Fruit fly (Drosophila melanogaster) whole organism, prepupa: ENCODE measurements around the gene Sxl.
A peak's percentile ranks its signal among the peaks of the same experiment; 100 is the strongest.

Experiments
- CG10631 ChIP-seq: fragments of 200-800 bp; sonication (Bioruptor generic); optimal IDR thresholded peaks from 2 replicates; lab custom pipeline; 2016; ENCODE audit warnings: missing biosample characterization, missing genetic modification characterization
- CG10669 ChIP-seq: fragments of 200-800 bp; sonication (Bioruptor generic); optimal IDR thresholded peaks from 3 replicates; lab custom pipeline; 2018; ENCODE audit warnings: missing biosample characterization, mild to moderate bottlenecking, missing genetic modification characterization, moderate library complexity
- CG11902 ChIP-seq: fragments of 200-800 bp; sonication (Bioruptor generic); optimal IDR thresholded peaks from 3 replicates; lab custom pipeline; 2016; ENCODE audit warnings: missing biosample characterization, missing genetic modification characterization
- CG1621 ChIP-seq: fragments of 200-800 bp; sonication (Bioruptor generic); optimal IDR thresholded peaks from 3 replicates; lab custom pipeline; 2018; ENCODE audit warnings: missing biosample characterization, mild to moderate bottlenecking, missing genetic modification characterization
- CG16779 ChIP-seq: fragments of 200-800 bp; sonication (Bioruptor generic); optimal IDR thresholded peaks from 3 replicates; lab custom pipeline; 2017; ENCODE audit warnings: missing biosample characterization, mild to moderate bottlenecking, missing genetic modification characterization
- CG3032 ChIP-seq: fragments of 200-800 bp; optimal IDR thresholded peaks from 2 replicates; lab custom pipeline; 2019; ENCODE audit warnings: missing biosample characterization, mild to moderate bottlenecking, missing genetic modification characterization, moderate library complexity
- CG31627 ChIP-seq: fragments of 200-800 bp; sonication (Bioruptor generic); optimal IDR thresholded peaks from 3 replicates; lab custom pipeline; 2016; ENCODE audit warnings: missing biosample characterization, missing genetic modification characterization
- CG32006 ChIP-seq: fragments of 200-800 bp; sonication (Bioruptor generic); optimal IDR thresholded peaks from 3 replicates; lab custom pipeline; 2017; ENCODE audit warnings: missing biosample characterization, mild to moderate bottlenecking, missing genetic modification characterization
- CG4318 ChIP-seq: fragments of 200-800 bp; sonication (Bioruptor generic); optimal IDR thresholded peaks from 3 replicates; lab custom pipeline; 2017; ENCODE audit warnings: missing biosample characterization, mild to moderate bottlenecking, missing genetic modification characterization
- CG6163 ChIP-seq: fragments of 200-800 bp; sonication (Bioruptor generic); IDR thresholded peaks from 3 replicates; pipeline ENCODE4 v1.3.6; 2022; ENCODE audit warnings: missing biosample characterization, missing genetic modification characterization
- CG6792 ChIP-seq: fragments of 200-800 bp; sonication (Bioruptor generic); optimal IDR thresholded peaks from 3 replicates; lab custom pipeline; 2016; ENCODE audit warnings: missing biosample characterization, missing genetic modification characterization
- CG6808 ChIP-seq: fragments of 200-800 bp; sonication (Bioruptor generic); optimal IDR thresholded peaks from 3 replicates; lab custom pipeline; 2017; ENCODE audit warnings: missing biosample characterization, missing genetic modification characterization, mild to moderate bottlenecking, moderate library complexity, missing genetic modification reagents
- CG6854 ChIP-seq: fragments of 200-800 bp; sonication (Bioruptor generic); optimal IDR thresholded peaks from 2 replicates; lab custom pipeline; 2017; ENCODE audit warnings: missing biosample characterization, mild to moderate bottlenecking, missing genetic modification characterization
- CG7368 ChIP-seq: fragments of 200-800 bp; sonication (Bioruptor generic); optimal IDR thresholded peaks from 3 replicates; lab custom pipeline; 2016; ENCODE audit warnings: missing biosample characterization, missing genetic modification characterization
- CG8319 ChIP-seq: fragments of 200-800 bp; sonication (Bioruptor generic); optimal IDR thresholded peaks from 3 replicates; lab custom pipeline; 2016; ENCODE audit warnings: missing biosample characterization, missing genetic modification characterization
- CG8632 ChIP-seq: fragments of 200-800 bp; sonication (Bioruptor generic); optimal IDR thresholded peaks from 3 replicates; lab custom pipeline; 2016; ENCODE audit warnings: missing biosample characterization, missing genetic modification characterization
- Eip75B ChIP-seq: fragments of 200-800 bp; sonication (Bioruptor generic); optimal IDR thresholded peaks from 3 replicates; lab custom pipeline; 2016; ENCODE audit warnings: missing biosample characterization, missing genetic modification characterization
- Eip78C ChIP-seq: fragments of 200-800 bp; sonication (Bioruptor generic); peaks from one replicate; lab custom pipeline; 2016; ENCODE audit warnings: missing biosample characterization, missing genetic modification characterization
- Eip93F ChIP-seq: fragments of 200-800 bp; sonication (Bioruptor generic); optimal IDR thresholded peaks from 2 replicates; lab custom pipeline; 2016; ENCODE audit warnings: missing biosample characterization, mild to moderate bottlenecking, missing genetic modification characterization
- Ets96B ChIP-seq: fragments of 200-800 bp; optimal IDR thresholded peaks from 2 replicates; lab custom pipeline; 2019; ENCODE audit warnings: missing biosample characterization, mild to moderate bottlenecking, missing genetic modification characterization, moderate library complexity
- Gug ChIP-seq: fragments of 200-800 bp; sonication (Bioruptor generic); IDR thresholded peaks from 2 replicates; pipeline ENCODE4 v1.3.6; 2022; ENCODE audit warnings: missing biosample characterization, missing genetic modification characterization
- Hr39 ChIP-seq: fragments of 200-800 bp; sonication (Bioruptor generic); optimal IDR thresholded peaks from 2 replicates; lab custom pipeline; 2016; ENCODE audit warnings: missing biosample characterization, missing genetic modification characterization
- Hr4 ChIP-seq: fragments of 200-800 bp; sonication (Bioruptor generic); optimal IDR thresholded peaks from 3 replicates; lab custom pipeline; 2016; ENCODE audit warnings: missing biosample characterization, missing genetic modification characterization
- Lpt ChIP-seq: fragments of 200-800 bp; sonication (Bioruptor generic); optimal IDR thresholded peaks from 3 replicates; lab custom pipeline; 2016; ENCODE audit warnings: missing biosample characterization, missing genetic modification characterization
- Met ChIP-seq: fragments of 200-800 bp; sonication (Bioruptor generic); optimal IDR thresholded peaks from 3 replicates; lab custom pipeline; 2016; ENCODE audit warnings: missing biosample characterization, missing genetic modification characterization
- Smox ChIP-seq: fragments of 200-800 bp; sonication (Bioruptor generic); optimal IDR thresholded peaks from 3 replicates; lab custom pipeline; 2016; ENCODE audit warnings: missing biosample characterization, missing genetic modification characterization
- Sox102F ChIP-seq: fragments of 200-800 bp; sonication (Bioruptor generic); optimal IDR thresholded peaks from 2 replicates; lab custom pipeline; 2016; ENCODE audit warnings: missing biosample characterization, mild to moderate bottlenecking, missing genetic modification characterization
- acj6 ChIP-seq: fragments of 200-800 bp; sonication (Bioruptor generic); optimal IDR thresholded peaks from 3 replicates; lab custom pipeline; 2016; ENCODE audit warnings: missing biosample characterization, missing genetic modification characterization
- cyc ChIP-seq: fragments of 200-800 bp; sonication (Bioruptor generic); optimal IDR thresholded peaks from 3 replicates; lab custom pipeline; 2016; ENCODE audit warnings: missing biosample characterization, missing genetic modification characterization
- dac ChIP-seq: fragments of 200-800 bp; sonication (Bioruptor generic); optimal IDR thresholded peaks from 2 replicates; lab custom pipeline; 2017; ENCODE audit warnings: missing biosample characterization, mild to moderate bottlenecking, missing genetic modification characterization
- dsx ChIP-seq: fragments of 200-800 bp; optimal IDR thresholded peaks from 3 replicates; lab custom pipeline; 2019; ENCODE audit warnings: missing biosample characterization, mild to moderate bottlenecking, missing genetic modification characterization, moderate library complexity; ENCODE audit not compliant: poor library complexity, severe bottlenecking
- eg ChIP-seq: fragments of 200-800 bp; sonication (Bioruptor generic); IDR thresholded peaks from 3 replicates; pipeline ENCODE4 v1.3.6; 2022; ENCODE audit warnings: missing biosample characterization, missing genetic modification characterization
- esn ChIP-seq: fragments of 200-800 bp; sonication (Bioruptor generic); optimal IDR thresholded peaks from 2 replicates; lab custom pipeline; 2016; ENCODE audit warnings: missing biosample characterization, mild to moderate bottlenecking, missing genetic modification characterization, moderate library complexity
- fd85E ChIP-seq: fragments of 200-800 bp; sonication (Bioruptor generic); optimal IDR thresholded peaks from 3 replicates; lab custom pipeline; 2016; ENCODE audit warnings: missing biosample characterization, missing genetic modification characterization
- fkh ChIP-seq: fragments of 200-800 bp; sonication (Bioruptor generic); optimal IDR thresholded peaks from 3 replicates; lab custom pipeline; 2017; ENCODE audit warnings: missing biosample characterization, mild to moderate bottlenecking, missing genetic modification characterization, moderate library complexity
- lz ChIP-seq: fragments of 200-800 bp; sonication (Bioruptor generic); optimal IDR thresholded peaks from 3 replicates; lab custom pipeline; 2016; ENCODE audit warnings: missing biosample characterization, missing genetic modification characterization
- net ChIP-seq: fragments of 200-800 bp; sonication (Bioruptor generic); optimal IDR thresholded peaks from 3 replicates; lab custom pipeline; 2016; ENCODE audit warnings: missing biosample characterization, missing genetic modification characterization
- pdm3 ChIP-seq: fragments of 200-800 bp; sonication (Bioruptor generic); optimal IDR thresholded peaks from 3 replicates; lab custom pipeline; 2016; ENCODE audit warnings: missing biosample characterization, missing genetic modification characterization
- salr ChIP-seq, 2 experiments: fragments of 200-800 bp; sonication (Bioruptor generic); optimal IDR thresholded peaks; 3 replicates each; lab custom pipeline; 2016 to 2018; ENCODE audit warnings: missing biosample characterization in 2 of 2, missing genetic modification characterization in 2 of 2, mild to moderate bottlenecking in 1 of 2
- spab ChIP-seq: fragments of 200-800 bp; sonication (Bioruptor generic); optimal IDR thresholded peaks from 2 replicates; lab custom pipeline; 2017; ENCODE audit warnings: missing biosample characterization, mild to moderate bottlenecking, missing genetic modification characterization, missing genetic modification reagents
- ss ChIP-seq, 2 experiments: fragments of 200-800 bp; sonication (Bioruptor generic); optimal IDR thresholded peaks; 2 replicates in 1 of 2; 3 replicates in 1 of 2; lab custom pipeline; 2017 to 2018; ENCODE audit warnings: mild to moderate bottlenecking in 2 of 2, missing biosample characterization in 2 of 2, missing genetic modification characterization in 2 of 2, moderate library complexity in 1 of 2
- svp ChIP-seq: fragments of 200-800 bp; sonication (Bioruptor generic); peaks from one replicate; lab custom pipeline; 2016; ENCODE audit warnings: missing biosample characterization, missing genetic modification characterization
- topi ChIP-seq: fragments of 200-800 bp; sonication (Bioruptor generic); optimal IDR thresholded peaks from 3 replicates; lab custom pipeline; 2016; ENCODE audit warnings: missing biosample characterization, missing genetic modification characterization

Sxl gene

dm6 chrX:7124474-7124873 is 26.6 kb upstream of the Sxl start:
- no peak for TF ChIP-seq eg
- no peak for TF ChIP-seq CG6792
- TF ChIP-seq svp (GFP tag; lab: Kevin White, UChicago) = peak; percentile 43
- TF ChIP-seq, all 60 proteins: peak for 1

- no peak for TF ChIP-seq dsx (GFP tag; lab: Kevin White, UChicago)
- no peak for TF ChIP-seq Hr39
- TF ChIP-seq CG6854 (GFP tag; lab: Kevin White, UChicago) = no peak
- peak; percentile 35 for TF ChIP-seq Eip78C (GFP tag; lab: Kevin White, UChicago)
- TF ChIP-seq CG11902 = no peak
- no peak for TF ChIP-seq salr (GFP tag; optimal IDR thresholded peaks at IDR 0.05; lab: Kevin White, UChicago)
These were observed 24.1 kb upstream of the Sxl start for dm6 chrX:7122002-7122401.

- TF ChIP-seq svp (GFP tag; lab: Kevin White, UChicago) = peak; percentile 35
- no peak for TF ChIP-seq Met (GFP tag; lab: Kevin White, UChicago)
- no peak for TF ChIP-seq dsx (GFP tag; lab: Kevin White, UChicago)
- TF ChIP-seq CG16779 = no peak
- TF ChIP-seq net = no peak
- peak; percentile 6 for TF ChIP-seq CG10631 (GFP tag; lab: Kevin White, UChicago)
- no peak for TF ChIP-seq Hr4 (GFP tag; lab: Kevin White, UChicago)
- TF ChIP-seq spab (GFP tag; lab: Kevin White, UChicago) = peak; percentile 7
- TF ChIP-seq Eip75B (GFP tag; lab: Kevin White, UChicago) = peak; percentile 21
- TF ChIP-seq CG31627 = no peak
- no peak for TF ChIP-seq CG7368
- TF ChIP-seq Hr39 = peak; percentile 4
- TF ChIP-seq CG1621 (tag; lab: Kevin White, UChicago) = no peak
- peak; percentile 50 for TF ChIP-seq Eip78C (GFP tag; lab: Kevin White, UChicago)
- TF ChIP-seq CG3032 = peak; percentile 39
- TF ChIP-seq ss (GFP tag; optimal IDR thresholded peaks at IDR 0.05; lab: Kevin White, UChicago) = peak in 1 of 2 experiments; percentile 34
- TF ChIP-seq Eip93F (GFP tag; lab: Kevin White, UChicago) = no peak
- TF ChIP-seq Ets96B (tag; lab: Kevin White, UChicago) = peak; percentile 7
- TF ChIP-seq pdm3 = peak; percentile 23
- TF ChIP-seq CG8319 (GFP tag; lab: Kevin White, UChicago) = no peak
- no peak for TF ChIP-seq dac (GFP tag; lab: Kevin White, UChicago)
- TF ChIP-seq CG6163 (GFP tag; lab: Robert Waterston, UW) = no peak
- no peak for TF ChIP-seq CG4318 (GFP tag; lab: Kevin White, UChicago)
- peak; percentile 33 for TF ChIP-seq CG10669 (GFP tag; lab: Kevin White, UChicago)
- no peak for TF ChIP-seq eg
- peak; percentile 15 for TF ChIP-seq CG6808 (GFP tag; lab: Kevin White, UChicago)
- no peak for TF ChIP-seq cyc (GFP tag; lab: Kevin White, UChicago)
- TF ChIP-seq Smox (GFP tag; lab: Kevin White, UChicago) = peak; percentile 8
- no peak for TF ChIP-seq Sox102F (GFP tag; lab: Kevin White, UChicago)
- no peak for TF ChIP-seq Gug
- no peak for TF ChIP-seq CG6854 (GFP tag; lab: Kevin White, UChicago)
- TF ChIP-seq Lpt (GFP tag; lab: Kevin White, UChicago) = no peak
- TF ChIP-seq CG32006 (GFP tag; lab: Kevin White, UChicago) = peak; percentile 16
- TF ChIP-seq acj6 = no peak
- TF ChIP-seq esn = no peak
These were observed 22.3 kb upstream of the Sxl start for dm6 chrX:7120168-7120567.

- TF ChIP-seq Eip78C (GFP tag; lab: Kevin White, UChicago) (peak; percentile 76), CG11902 (no peak), Smox (GFP tag; lab: Kevin White, UChicago) (peak; percentile 1), ss (GFP tag; optimal IDR thresholded peaks at IDR 0.05; lab: Kevin White, UChicago) (peak in 1 of 2 experiments; percentile 31), svp (GFP tag; lab: Kevin White, UChicago) (peak; percentile 55), fkh (GFP tag; lab: Kevin White, UChicago) (peak; percentile 11), CG3032 (peak; percentile 38), acj6 (peak; percentile 5), spab (GFP tag; lab: Kevin White, UChicago) (no peak), dac (GFP tag; lab: Kevin White, UChicago) (no peak), Met (GFP tag; lab: Kevin White, UChicago) (peak; percentile 26), CG32006 (GFP tag; lab: Kevin White, UChicago) (peak; percentile 14), CG8632 (GFP tag; lab: Kevin White, UChicago) (peak; percentile 3), CG1621 (tag; lab: Kevin White, UChicago) (peak; percentile 3), CG4318 (GFP tag; lab: Kevin White, UChicago) (peak; percentile 21), Hr39 (peak; percentile 0), fd85E (GFP tag; lab: Kevin White, UChicago) (no peak), CG10669 (GFP tag; lab: Kevin White, UChicago) (peak; percentile 34), CG31627 (no peak), topi (GFP tag; lab: Kevin White, UChicago) (peak; percentile 14), Ets96B (tag; lab: Kevin White, UChicago) (peak; percentile 43), CG6808 (GFP tag; lab: Kevin White, UChicago) (peak; percentile 34), CG10631 (GFP tag; lab: Kevin White, UChicago) (peak; percentile 9), lz (GFP tag; lab: Kevin White, UChicago) (peak; percentile 13), pdm3 (no peak), dsx (GFP tag; lab: Kevin White, UChicago) (peak; percentile 27)
These were observed 19.9 kb upstream of the Sxl start for dm6 chrX:7117729-7118128.
